Worm (Caenorhabditis elegans) whole organism, L2 larva: ENCODE data around the gene sto-4.

Experiments used
- C34F6.9 ChIP-seq: fragments of 150-350 bp; optimal IDR thresholded peaks from 2 replicates; lab custom pipeline; 2014; ENCODE audit warnings: missing biosample characterization, missing genetic modification characterization
- F13H6.1 ChIP-seq: sonication (generic microtip); optimal IDR thresholded peaks from 2 replicates; lab custom pipeline; 2016; ENCODE audit warnings: missing genetic modification characterization, missing compliant biosample characterization
- R02D3.7 ChIP-seq: fragments of 150-350 bp; optimal IDR thresholded peaks from 2 replicates; lab custom pipeline; 2014; ENCODE audit warnings: missing biosample characterization, missing genetic modification characterization
- Y55F3AM.14 ChIP-seq: fragments of 200-800 bp; sonication (Bioruptor generic); optimal IDR thresholded peaks from 2 replicates; lab custom pipeline; 2018; ENCODE audit warnings: mild to moderate bottlenecking, missing genetic modification characterization, missing compliant biosample characterization
- ZK546.5 ChIP-seq: sonication (generic microtip); optimal IDR thresholded peaks from 2 replicates; lab custom pipeline; 2017; ENCODE audit warnings: missing biosample characterization, missing genetic modification characterization
- aly-2 ChIP-seq: fragments of 150-350 bp; optimal IDR thresholded peaks from 2 replicates; lab custom pipeline; 2014; ENCODE audit warnings: missing biosample characterization, missing genetic modification characterization
- blmp-1 ChIP-seq: sonication (generic microtip); optimal IDR thresholded peaks from 2 replicates; lab custom pipeline; 2017; ENCODE audit warnings: missing genetic modification characterization, mild to moderate bottlenecking, missing compliant biosample characterization, antibody characterized with exemption, moderate library complexity; ENCODE audit not compliant: insufficient read depth
- ceh-16 ChIP-seq: fragments of 150-350 bp; optimal IDR thresholded peaks from 2 replicates; lab custom pipeline; 2014; ENCODE audit warnings: missing biosample characterization, missing genetic modification characterization
- ceh-82 ChIP-seq: fragments of 150-350 bp; optimal IDR thresholded peaks from 2 replicates; lab custom pipeline; 2014; ENCODE audit warnings: missing biosample characterization, missing genetic modification characterization
- crh-2 ChIP-seq: sonication (generic microtip); optimal IDR thresholded peaks from 2 replicates; lab custom pipeline; 2017; ENCODE audit warnings: missing biosample characterization, missing genetic modification characterization
- dmd-4 ChIP-seq: sonication (generic microtip); optimal IDR thresholded peaks from 2 replicates; lab custom pipeline; 2017; ENCODE audit warnings: missing biosample characterization, missing genetic modification characterization
- egl-27 ChIP-seq: sonication (generic microtip); optimal IDR thresholded peaks from 3 replicates; lab custom pipeline; 2017; ENCODE audit warnings: missing biosample characterization, missing genetic modification reagents, missing genetic modification characterization
- elt-1 ChIP-seq: fragments of 150-350 bp; optimal IDR thresholded peaks from 2 replicates; lab custom pipeline; 2014; ENCODE audit warnings: missing biosample characterization, missing genetic modification characterization
- fos-1 ChIP-seq: fragments of 150-350 bp; optimal IDR thresholded peaks from 2 replicates; lab custom pipeline; 2014; ENCODE audit warnings: missing biosample characterization, missing genetic modification characterization
- gmeb-1 ChIP-seq: fragments of 150-350 bp; optimal IDR thresholded peaks from 2 replicates; lab custom pipeline; 2014; ENCODE audit warnings: missing biosample characterization, missing genetic modification characterization
- lin-13 ChIP-seq: fragments of 150-350 bp; optimal IDR thresholded peaks from 2 replicates; lab custom pipeline; 2014; ENCODE audit warnings: missing biosample characterization, missing genetic modification reagents, missing genetic modification characterization
- lsy-2 ChIP-seq, 2 experiments: fragments of 150-350 bp in 1 of 2; sonication (generic microtip) in 1 of 2; optimal IDR thresholded peaks; 2 replicates each; lab custom pipeline; 2014 to 2017; ENCODE audit warnings: missing biosample characterization in 2 of 2, missing genetic modification characterization in 2 of 2
- mab-5 ChIP-seq: fragments of 150-350 bp; optimal IDR thresholded peaks from 2 replicates; lab custom pipeline; 2014; ENCODE audit warnings: missing biosample characterization, missing genetic modification characterization
- mbf-1 ChIP-seq: sonication (generic microtip); optimal IDR thresholded peaks from 2 replicates; lab custom pipeline; 2017; ENCODE audit warnings: missing biosample characterization, missing genetic modification characterization
- nhr-129 ChIP-seq: fragments of 150-350 bp; optimal IDR thresholded peaks from 2 replicates; lab custom pipeline; 2014; ENCODE audit warnings: missing biosample characterization, missing genetic modification characterization
- nhr-21 ChIP-seq: fragments of 150-350 bp; optimal IDR thresholded peaks from 2 replicates; lab custom pipeline; 2014; ENCODE audit warnings: missing biosample characterization, missing genetic modification characterization
- nhr-25 ChIP-seq: fragments of 150-350 bp; sonication (generic microtip); optimal IDR thresholded peaks from 3 replicates; lab custom pipeline; 2014; ENCODE audit warnings: missing biosample characterization, missing genetic modification characterization
- sem-4 ChIP-seq: fragments of 150-350 bp; optimal IDR thresholded peaks from 2 replicates; lab custom pipeline; 2014; ENCODE audit warnings: missing biosample characterization, missing genetic modification reagents, missing genetic modification characterization
- sma-3 ChIP-seq: sonication (generic microtip); optimal IDR thresholded peaks from 2 replicates; lab custom pipeline; 2016; ENCODE audit warnings: missing genetic modification reagents, missing genetic modification characterization, missing compliant biosample characterization
- sma-9 ChIP-seq, 2 experiments: fragments of 150-350 bp in 1 of 2; sonication (generic microtip) in 1 of 2; optimal IDR thresholded peaks; 2 replicates each; lab custom pipeline; 2014 to 2016; ENCODE audit warnings: missing genetic modification characterization in 2 of 2, mild to moderate bottlenecking in 1 of 2, missing biosample characterization in 1 of 2, missing compliant biosample characterization in 1 of 2, missing genetic modification reagents in 1 of 2, moderate library complexity in 1 of 2
- snpc-4 ChIP-seq: fragments of 150-350 bp; optimal IDR thresholded peaks from 2 replicates; lab custom pipeline; 2014; ENCODE audit warnings: missing biosample characterization, missing genetic modification characterization
- unc-55 ChIP-seq: fragments of 150-350 bp; sonication (generic microtip); optimal IDR thresholded peaks from 3 replicates; lab custom pipeline; 2014; ENCODE audit warnings: missing biosample characterization, missing genetic modification reagents, missing genetic modification characterization
- unc-62 ChIP-seq: fragments of 150-350 bp; optimal IDR thresholded peaks from 2 replicates; lab custom pipeline; 2014; ENCODE audit warnings: missing biosample characterization, missing genetic modification reagents, missing genetic modification characterization
- zag-1 ChIP-seq: fragments of 150-350 bp; optimal IDR thresholded peaks from 2 replicates; lab custom pipeline; 2014; ENCODE audit warnings: missing biosample characterization, missing genetic modification characterization
- ztf-4 ChIP-seq: fragments of 150-350 bp; optimal IDR thresholded peaks from 2 replicates; lab custom pipeline; 2014; ENCODE audit warnings: missing biosample characterization, missing genetic modification characterization

sto-4 gene

ce11 chrX:11665522-11666017, 21.6 kb downstream of the sto-4 start:
- TF ChIP-seq F13H6.1 (tag; lab: Kevin White, UChicago) (no peak), ZK546.5 (tag; lab: Kevin White, UChicago) (no peak), ceh-16 (tag; lab: Kevin White, UChicago) (no peak), sem-4 (tag; lab: Kevin White, UChicago) (peak; percentile 40), blmp-1 (tag; lab: Kevin White, UChicago) (peak; percentile 95), mab-5 (tag; lab: Kevin White, UChicago) (no peak), unc-55 (GFP tag; lab: Kevin White, UChicago) (no peak), unc-62 (GFP tag; lab: Kevin White, UChicago) (no peak), elt-1 (tag; lab: Kevin White, UChicago) (no peak), aly-2 (tag; lab: Kevin White, UChicago) (no peak), nhr-25 (tag; lab: Kevin White, UChicago) (peak; percentile 14), R02D3.7 (tag; lab: Kevin White, UChicago) (no peak)
- TF ChIP-seq, all 48 proteins: peak for 3

- TF ChIP-seq sma-9 (GFP tag; optimal IDR thresholded peaks at IDR 0.05; lab: Kevin White, UChicago) (peak; percentile 67), sma-9 (tag; optimal IDR thresholded peaks at IDR 0.05; lab: Kevin White, UChicago) (no peak), egl-27 (tag; lab: Kevin White, UChicago) (peak; percentile 36), crh-2 (tag; lab: Kevin White, UChicago) (peak; percentile 8), nhr-21 (tag; lab: Kevin White, UChicago) (no peak), nhr-129 (tag; lab: Kevin White, UChicago) (peak; percentile 6), unc-55 (GFP tag; lab: Kevin White, UChicago) (peak; percentile 81), lsy-2 (tag; optimal IDR thresholded peaks at IDR 0.05; lab: Kevin White, UChicago) (peak in 1 of 2 experiments; percentile 44), C34F6.9 (tag; lab: Kevin White, UChicago) (peak; percentile 75), zag-1 (tag; lab: Kevin White, UChicago) (peak; percentile 55), mab-5 (tag; lab: Kevin White, UChicago) (peak; percentile 76), sem-4 (tag; lab: Kevin White, UChicago) (peak; percentile 3), fos-1 (tag; lab: Kevin White, UChicago) (peak; percentile 15), lin-13 (GFP tag; lab: Kevin White, UChicago) (no peak), sma-3 (GFP tag; lab: Kevin White, UChicago) (no peak), F13H6.1 (tag; lab: Kevin White, UChicago) (peak; percentile 47)
Measured at ce11 chrX:11666545-11667177, 22.7 kb downstream of the sto-4 start, which contains the start of gene noca-2. Gene noca-2, plus strand, starts transcription at chrX:11667127.

- TF ChIP-seq mab-5 (tag; lab: Kevin White, UChicago) (peak; percentile 7), gmeb-1 (tag; lab: Kevin White, UChicago) (no peak)
Measured at ce11 chrX:11673063-11673759, 29.3 kb downstream of the sto-4 start.

- no peak for TF ChIP-seq aly-2 (tag; lab: Kevin White, UChicago)
Measured at ce11 chrX:11675573-11675972, 31.6 kb downstream of the sto-4 start.

- TF ChIP-seq mbf-1 (tag; lab: Kevin White, UChicago) (no peak), aly-2 (tag; lab: Kevin White, UChicago) (no peak), Y55F3AM.14 (no peak), dmd-4 (tag; lab: Kevin White, UChicago) (no peak), C34F6.9 (tag; lab: Kevin White, UChicago) (no peak), fos-1 (tag; lab: Kevin White, UChicago) (no peak), ceh-82 (tag; lab: Kevin White, UChicago) (no peak), snpc-4 (tag; lab: Kevin White, UChicago) (no peak), ztf-4 (tag; lab: Kevin White, UChicago) (no peak)
Measured at ce11 chrX:11679211-11679977, 35.5 kb downstream of the sto-4 start.
